Worm (Caenorhabditis elegans): ENCODE data around the gene plpp-1.1.

The plpp-1.1 gene

ce11 chrII:3901108-3901507, 26.7 kb downstream of the plpp-1.1 start, which contains the start of gene F53C3.4:
Gene F53C3.4 (plus strand): TSS chrII:3901408.
- no peak for TF ChIP-seq tbx-37 (GFP tag; conservative IDR thresholded peaks at IDR 0.05)
- TF ChIP-seq ceh-13 (GFP tag; optimal IDR thresholded peaks at IDR 0.05), result no peak
- no peak for TF ChIP-seq hmg-4 (GFP tag; optimal IDR thresholded peaks at IDR 0.05)
- TF ChIP-seq F13C5.2 (tag; optimal IDR thresholded peaks at IDR 0.05), result no peak
- TF ChIP-seq hnd-1 (tag; optimal IDR thresholded peaks at IDR 0.05), result no peak
- TF ChIP-seq B0310.2 (tag; optimal IDR thresholded peaks at IDR 0.05), result no peak
- no peak for TF ChIP-seq aly-1 (tag; optimal IDR thresholded peaks at IDR 0.05)
- no peak for TF ChIP-seq pes-1 (GFP tag; IDR thresholded peaks at IDR 0.05)
- TF ChIP-seq scrt-1 (GFP tag; IDR thresholded peaks at IDR 0.05), result no peak
- no peak for TF ChIP-seq hmbx-1 (tag; optimal IDR thresholded peaks at IDR 0.05)
- no peak for TF ChIP-seq flt-1 (GFP tag; IDR thresholded peaks at IDR 0.05)
- TF ChIP-seq tra-4 (tag; optimal IDR thresholded peaks at IDR 0.05), result no peak

- TF ChIP-seq ama-1 (optimal IDR thresholded peaks at IDR 0.05) (no peak), ceh-13 (GFP tag; optimal IDR thresholded peaks at IDR 0.05) (no peak), hnd-1 (tag; optimal IDR thresholded peaks at IDR 0.05) (no peak), ceh-36 (tag; optimal IDR thresholded peaks at IDR 0.05) (no peak), tbx-37 (GFP tag; conservative IDR thresholded peaks at IDR 0.05) (no peak), hmbx-1 (tag; optimal IDR thresholded peaks at IDR 0.05) (no peak), pes-1 (GFP tag; IDR thresholded peaks at IDR 0.05) (no peak), flt-1 (GFP tag; IDR thresholded peaks at IDR 0.05) (no peak), ets-7 (tag; optimal IDR thresholded peaks at IDR 0.05) (no peak), sea-1 (GFP tag; conservative IDR thresholded peaks at IDR 0.05) (no peak), B0310.2 (tag; optimal IDR thresholded peaks at IDR 0.05) (no peak), scrt-1 (GFP tag; IDR thresholded peaks at IDR 0.05) (no peak), hmg-4 (GFP tag; optimal IDR thresholded peaks at IDR 0.05) (no peak), tbx-11 (GFP tag; IDR thresholded peaks at IDR 0.05) (no peak), F13C5.2 (tag; optimal IDR thresholded peaks at IDR 0.05) (no peak), aly-1 (tag; optimal IDR thresholded peaks at IDR 0.05) (no peak), tra-4 (tag; optimal IDR thresholded peaks at IDR 0.05) (no peak)
These were observed 29.9 kb downstream of the plpp-1.1 start, which contains the start of gene F53C3.6 for ce11 chrII:3897758-3898494. Gene F53C3.6 (plus strand): TSS chrII:3898142.

ce11 chrII:3896920-3897319, 30.9 kb downstream of the plpp-1.1 start:
- peak; percentile 25 for TF ChIP-seq F13C5.2 (tag; optimal IDR thresholded peaks at IDR 0.05)
- TF ChIP-seq flt-1 (GFP tag; IDR thresholded peaks at IDR 0.05), result no peak

ce11 chrII:3894755-3895154, 33.0 kb downstream of the plpp-1.1 start, which contains the start of gene F53C3.7:
Gene F53C3.7 (plus strand): TSS chrII:3895055.
- TF ChIP-seq hmbx-1 (tag; optimal IDR thresholded peaks at IDR 0.05), result no peak
- TF ChIP-seq ceh-36 (tag; optimal IDR thresholded peaks at IDR 0.05), result no peak
- no peak for TF ChIP-seq pes-1 (GFP tag; IDR thresholded peaks at IDR 0.05)
- no peak for TF ChIP-seq tra-4 (tag; optimal IDR thresholded peaks at IDR 0.05)
- TF ChIP-seq scrt-1 (GFP tag; IDR thresholded peaks at IDR 0.05), result no peak
- TF ChIP-seq flt-1 (GFP tag; IDR thresholded peaks at IDR 0.05), result no peak
- no peak for TF ChIP-seq B0310.2 (tag; optimal IDR thresholded peaks at IDR 0.05)
- TF ChIP-seq F13C5.2 (tag; optimal IDR thresholded peaks at IDR 0.05), result no peak
- no peak for TF ChIP-seq ama-1 (optimal IDR thresholded peaks at IDR 0.05)

- TF ChIP-seq hmbx-1 (tag; optimal IDR thresholded peaks at IDR 0.05) (no peak), hnd-1 (tag; optimal IDR thresholded peaks at IDR 0.05) (no peak), B0310.2 (tag; optimal IDR thresholded peaks at IDR 0.05) (no peak)
These were observed 33.9 kb downstream of the plpp-1.1 start for ce11 chrII:3893911-3894310.

ce11 chrII:3891124-3891523, 36.7 kb downstream of the plpp-1.1 start, which contains the start of gene F53C3.8:
Gene F53C3.8 (plus strand): TSS chrII:3891424.
- TF ChIP-seq hmbx-1 (tag; optimal IDR thresholded peaks at IDR 0.05), result no peak
- TF ChIP-seq aly-1 (tag; optimal IDR thresholded peaks at IDR 0.05), result no peak
- no peak for TF ChIP-seq ceh-36 (tag; optimal IDR thresholded peaks at IDR 0.05)
- no peak for TF ChIP-seq F13C5.2 (tag; optimal IDR thresholded peaks at IDR 0.05)
- no peak for TF ChIP-seq hmg-4 (GFP tag; optimal IDR thresholded peaks at IDR 0.05)

ce11 chrII:3879945-3880344, 47.8 kb downstream of the plpp-1.1 start, which contains the start of gene nhr-166:
Gene nhr-166 (plus strand): TSS chrII:3880245.
- no peak for TF ChIP-seq ama-1 (optimal IDR thresholded peaks at IDR 0.05)
- no peak for TF ChIP-seq hmg-4 (GFP tag; optimal IDR thresholded peaks at IDR 0.05)
- no peak for TF ChIP-seq hnd-1 (tag; optimal IDR thresholded peaks at IDR 0.05)
- no peak for TF ChIP-seq aly-1 (tag; optimal IDR thresholded peaks at IDR 0.05)
- TF ChIP-seq pes-1 (GFP tag; IDR thresholded peaks at IDR 0.05), result no peak

ce11 chrII:3878330-3878729, 49.5 kb downstream of the plpp-1.1 start, which contains the start of gene srh-250:
Gene srh-250 (plus strand): TSS chrII:3878630.
- no peak for TF ChIP-seq aly-1 (tag; optimal IDR thresholded peaks at IDR 0.05)
- no peak for TF ChIP-seq tbx-11 (GFP tag; IDR thresholded peaks at IDR 0.05)
- no peak for TF ChIP-seq flt-1 (GFP tag; IDR thresholded peaks at IDR 0.05)
- TF ChIP-seq ceh-36 (tag; optimal IDR thresholded peaks at IDR 0.05), result no peak
- no peak for TF ChIP-seq ama-1 (optimal IDR thresholded peaks at IDR 0.05)
- TF ChIP-seq tbx-37 (GFP tag; conservative IDR thresholded peaks at IDR 0.05), result no peak
- no peak for TF ChIP-seq pes-1 (GFP tag; IDR thresholded peaks at IDR 0.05)
- no peak for TF ChIP-seq hmg-4 (GFP tag; optimal IDR thresholded peaks at IDR 0.05)
- TF ChIP-seq hmbx-1 (tag; optimal IDR thresholded peaks at IDR 0.05), result no peak
- TF ChIP-seq hnd-1 (tag; optimal IDR thresholded peaks at IDR 0.05), result no peak
- no peak for TF ChIP-seq ceh-13 (GFP tag; optimal IDR thresholded peaks at IDR 0.05)
- TF ChIP-seq scrt-1 (GFP tag; IDR thresholded peaks at IDR 0.05), result no peak
- TF ChIP-seq tra-4 (tag; optimal IDR thresholded peaks at IDR 0.05), result no peak

Measured in whole organism, early embryonic.